Worm (Caenorhabditis elegans): Measurements from ENCODE around the gene C35B1.9.
A peak's percentile ranks its signal among the peaks of the same experiment; 100 is the strongest.

ce11 chrIV:4033490-4033889 is 47.3 kb downstream of the C35B1.9 start:
- TF ChIP-seq fkh-2 (tag; optimal IDR thresholded peaks at IDR 0.05) (peak; percentile 55), daf-12 (tag; optimal IDR thresholded peaks at IDR 0.05) (no peak), pqm-1 (tag; optimal IDR thresholded peaks at IDR 0.05) (no peak), fkh-10 (GFP tag; optimal IDR thresholded peaks at IDR 0.05) (no peak), egl-27 (tag; optimal IDR thresholded peaks at IDR 0.05) (no peak), jun-1 (tag; optimal IDR thresholded peaks at IDR 0.05) (no peak), nhr-25 (tag; optimal IDR thresholded peaks at IDR 0.05) (no peak), ztf-4 (tag; optimal IDR thresholded peaks at IDR 0.05) (no peak), ztf-11 (tag; optimal IDR thresholded peaks at IDR 0.05) (no peak), tbx-2 (tag; optimal IDR thresholded peaks at IDR 0.05) (no peak), elt-1 (tag; optimal IDR thresholded peaks at IDR 0.05) (no peak), unc-62 (GFP tag; optimal IDR thresholded peaks at IDR 0.05) (no peak), nhr-43 (tag; optimal IDR thresholded peaks at IDR 0.05; ENCODE audit: poor library complexity, severe bottlenecking) (no peak), nhr-12 (tag; optimal IDR thresholded peaks at IDR 0.05) (no peak)
